Worm (Caenorhabditis elegans) whole organism, late embryonic: Measurements from ENCODE around the gene R10E9.4.
A peak's percentile ranks its signal among the peaks of the same experiment; 100 is the strongest.

ENCODE experiments used
- C38D4.7 ChIP-seq: fragments of 200-800 bp; sonication (Bioruptor generic); optimal IDR thresholded peaks from 2 replicates; lab custom pipeline; 2018; ENCODE audit warnings: mild to moderate bottlenecking, missing genetic modification characterization, moderate library complexity, missing compliant biosample characterization
- F13H6.1 ChIP-seq: sonication (generic microtip); optimal IDR thresholded peaks from 2 replicates; lab custom pipeline; 2016; ENCODE audit warnings: missing genetic modification characterization, missing compliant biosample characterization
- K02D7.2 ChIP-seq: sonication (generic microtip); optimal IDR thresholded peaks from 2 replicates; lab custom pipeline; 2017; ENCODE audit warnings: mild to moderate bottlenecking, missing genetic modification characterization, missing compliant biosample characterization
- T23F11.4 ChIP-seq: fragments of 200-800 bp; sonication (Bioruptor generic); optimal IDR thresholded peaks from 2 replicates; lab custom pipeline; 2018; ENCODE audit warnings: mild to moderate bottlenecking, missing genetic modification characterization, missing compliant biosample characterization
- Y22D7AL.16 ChIP-seq: sonication (generic microtip); optimal IDR thresholded peaks from 2 replicates; lab custom pipeline; 2016; ENCODE audit warnings: missing genetic modification characterization, missing compliant biosample characterization
- ceh-18 ChIP-seq: sonication (generic microtip); optimal IDR thresholded peaks from 2 replicates; lab custom pipeline; 2016; ENCODE audit warnings: missing genetic modification characterization, missing compliant biosample characterization
- ceh-2 ChIP-seq: sonication (generic microtip); optimal IDR thresholded peaks from 2 replicates; lab custom pipeline; 2016; ENCODE audit warnings: missing genotype, missing genetic modification characterization, missing compliant biosample characterization
- ceh-24 ChIP-seq: sonication (generic microtip); optimal IDR thresholded peaks from 2 replicates; lab custom pipeline; 2016; ENCODE audit warnings: mild to moderate bottlenecking, missing genetic modification characterization, missing compliant biosample characterization
- ceh-30 ChIP-seq: fragments of 150-350 bp; optimal IDR thresholded peaks from 2 replicates; lab custom pipeline; 2014; ENCODE audit warnings: missing biosample characterization, missing genetic modification characterization
- ceh-31 ChIP-seq: sonication (generic microtip); optimal IDR thresholded peaks from 2 replicates; lab custom pipeline; 2016; ENCODE audit warnings: missing genetic modification characterization, missing compliant biosample characterization
- ceh-34 ChIP-seq: sonication (generic microtip); optimal IDR thresholded peaks from 2 replicates; lab custom pipeline; 2016; ENCODE audit warnings: mild to moderate bottlenecking, missing genetic modification characterization, missing compliant biosample characterization
- eyg-1 ChIP-seq: sonication (generic microtip); optimal IDR thresholded peaks from 2 replicates; lab custom pipeline; 2016; ENCODE audit warnings: missing genotype, missing genetic modification characterization, missing compliant biosample characterization
- fax-1 ChIP-seq: sonication (generic microtip); optimal IDR thresholded peaks from 2 replicates; lab custom pipeline; 2016; ENCODE audit warnings: missing genotype, missing genetic modification characterization, missing compliant biosample characterization
- fkh-10 ChIP-seq: fragments of 150-350 bp; optimal IDR thresholded peaks from 2 replicates; lab custom pipeline; 2014; ENCODE audit warnings: missing biosample characterization, missing genetic modification reagents, missing genetic modification characterization
- gmeb-2 ChIP-seq: sonication (generic microtip); optimal IDR thresholded peaks from 2 replicates; lab custom pipeline; 2016; ENCODE audit warnings: missing genetic modification characterization, inconsistent platforms, missing compliant biosample characterization
- hlh-13 ChIP-seq: fragments of 200-800 bp; sonication (Bioruptor generic); optimal IDR thresholded peaks from 2 replicates; lab custom pipeline; 2018; ENCODE audit warnings: mild to moderate bottlenecking, missing genetic modification characterization, missing compliant biosample characterization
- hlh-15 ChIP-seq: sonication (generic microtip); optimal IDR thresholded peaks from 2 replicates; lab custom pipeline; 2016; ENCODE audit warnings: missing genetic modification characterization, missing compliant biosample characterization
- hlh-30 ChIP-seq: sonication (generic microtip); optimal IDR thresholded peaks from 2 replicates; lab custom pipeline; 2017; ENCODE audit warnings: antibody characterized with exemption, missing genetic modification characterization, missing compliant biosample characterization; ENCODE audit not compliant: insufficient read depth
- mec-3 ChIP-seq: sonication (generic microtip); optimal IDR thresholded peaks from 2 replicates; lab custom pipeline; 2016; ENCODE audit warnings: borderline replicate concordance, missing genetic modification characterization, missing compliant biosample characterization
- nfya-1 ChIP-seq: sonication (generic microtip); optimal IDR thresholded peaks from 2 replicates; lab custom pipeline; 2017; ENCODE audit warnings: missing genetic modification characterization, mild to moderate bottlenecking, missing compliant biosample characterization, antibody characterized with exemption, moderate library complexity
- nhr-11 ChIP-seq: fragments of 150-350 bp; optimal IDR thresholded peaks from 2 replicates; lab custom pipeline; 2014; ENCODE audit warnings: missing biosample characterization, missing genetic modification characterization
- pax-1 ChIP-seq: fragments of 150-350 bp; optimal IDR thresholded peaks from 2 replicates; lab custom pipeline; 2014; ENCODE audit warnings: missing biosample characterization, missing genetic modification characterization
- pha-4 ChIP-seq: fragments of 150-350 bp; optimal IDR thresholded peaks from 2 replicates; lab custom pipeline; 2018; ENCODE audit warnings: missing biosample characterization, missing genetic modification reagents, missing genetic modification characterization
- pqm-1 ChIP-seq: sonication (generic microtip); optimal IDR thresholded peaks from 2 replicates; lab custom pipeline; 2016; ENCODE audit warnings: missing genetic modification characterization, missing compliant biosample characterization
- ref-2 ChIP-seq: sonication (generic microtip); optimal IDR thresholded peaks from 2 replicates; lab custom pipeline; 2016; ENCODE audit warnings: missing genetic modification characterization, missing compliant biosample characterization
- rnt-1 ChIP-seq: sonication (generic microtip); optimal IDR thresholded peaks from 2 replicates; lab custom pipeline; 2016; ENCODE audit warnings: missing genetic modification characterization, missing compliant biosample characterization
- sox-2 ChIP-seq: fragments of 200-800 bp; sonication (Bioruptor generic); IDR thresholded peaks from 2 replicates; pipeline ENCODE4 v1.3.6; 2022; ENCODE audit warnings: missing genetic modification reagents, missing genetic modification characterization, missing compliant biosample characterization
- tbx-2 ChIP-seq: sonication (generic microtip); optimal IDR thresholded peaks from 2 replicates; lab custom pipeline; 2016; ENCODE audit warnings: missing genetic modification characterization, missing compliant biosample characterization
- ttx-3 ChIP-seq: sonication (generic microtip); optimal IDR thresholded peaks from 2 replicates; lab custom pipeline; 2016; ENCODE audit warnings: missing genetic modification reagents, missing genetic modification characterization, missing compliant biosample characterization
- unc-3 ChIP-seq, 2 experiments: fragments of 200-800 bp in 1 of 2; sonication (Bioruptor generic) in 1 of 2; sonication (generic microtip) in 1 of 2; conservative IDR thresholded peaks in 1 of 2; optimal IDR thresholded peaks in 1 of 2; 2 replicates each; pipeline versions ENCODE4 v1.3.6 to Lab custom; 2016 to 2022; ENCODE audit warnings: missing compliant biosample characterization in 2 of 2, missing genetic modification characterization in 2 of 2, missing genetic modification reagents in 1 of 2
- unc-42 ChIP-seq: sonication (generic microtip); optimal IDR thresholded peaks from 2 replicates; lab custom pipeline; 2016; ENCODE audit warnings: missing genotype, missing genetic modification characterization, missing compliant biosample characterization
- unc-55 ChIP-seq: sonication (generic microtip); optimal IDR thresholded peaks from 2 replicates; lab custom pipeline; 2017; ENCODE audit warnings: missing biosample characterization, missing genetic modification reagents, missing genetic modification characterization
- unc-86 ChIP-seq: sonication (generic microtip); optimal IDR thresholded peaks from 2 replicates; lab custom pipeline; 2016; ENCODE audit warnings: missing genetic modification characterization, missing compliant biosample characterization
- ztf-16 ChIP-seq: sonication (generic microtip); optimal IDR thresholded peaks from 2 replicates; lab custom pipeline; 2017; ENCODE audit warnings: missing genetic modification characterization, missing compliant biosample characterization

The R10E9.4 gene

ce11 chrIII:4004064-4004580, 31.5 kb upstream of the R10E9.4 start, which contains the start of gene tif-1A (continued):
- TF ChIP-seq C38D4.7 (GFP tag; lab: Kevin White, UChicago) (peak; percentile 11), tbx-2 (tag; lab: Kevin White, UChicago) (peak; percentile 32), fax-1 (tag; lab: Kevin White, UChicago) (no peak), ceh-30 (tag; lab: Kevin White, UChicago) (peak; percentile 46), nfya-1 (tag; lab: Kevin White, UChicago) (peak; percentile 65), gmeb-2 (no peak), hlh-30 (tag; lab: Kevin White, UChicago) (no peak), ttx-3 (tag; lab: Kevin White, UChicago) (no peak), ceh-34 (tag; lab: Kevin White, UChicago) (peak; percentile 22), T23F11.4 (no peak), eyg-1 (no peak), Y22D7AL.16 (tag; lab: Kevin White, UChicago) (peak; percentile 25)

- TF ChIP-seq unc-55, result peak; percentile 2
- peak; percentile 28 for TF ChIP-seq ceh-18 (tag; lab: Kevin White, UChicago)
- TF ChIP-seq unc-3 (GFP tag; conservative IDR thresholded peaks at IDR 0.05; lab: Robert Waterston, UW), result no peak
- no peak for TF ChIP-seq unc-3 (tag; optimal IDR thresholded peaks at IDR 0.05; lab: Kevin White, UChicago)
Measured at ce11 chrIII:3994457-3994856, 21.9 kb upstream of the R10E9.4 start.

- no peak for TF ChIP-seq nhr-11 (tag; lab: Kevin White, UChicago)
- no peak for TF ChIP-seq fkh-10 (GFP tag; lab: Kevin White, UChicago)
- no peak for TF ChIP-seq ceh-31 (tag; lab: Kevin White, UChicago)
Measured at ce11 chrIII:3992089-3992488, 19.5 kb upstream of the R10E9.4 start, which contains the start of gene glb-11. TSS of gene glb-11 (minus strand) at chrIII:3992189.

ce11 chrIII:3991362-3991761, 18.8 kb upstream of the R10E9.4 start:
- TF ChIP-seq hlh-15 (tag; lab: Kevin White, UChicago) (no peak), ref-2 (tag; lab: Kevin White, UChicago) (no peak), rnt-1 (tag; lab: Kevin White, UChicago) (no peak), ceh-2 (tag; lab: Kevin White, UChicago) (no peak), mec-3 (tag; lab: Kevin White, UChicago) (no peak), ceh-24 (tag; lab: Kevin White, UChicago) (no peak), unc-42 (no peak), pha-4 (tag; lab: Kevin White, UChicago) (no peak)

- no peak for TF ChIP-seq pax-1 (tag; lab: Kevin White, UChicago)
- no peak for TF ChIP-seq F13H6.1 (tag; lab: Kevin White, UChicago)
- no peak for TF ChIP-seq gmeb-2
- no peak for TF ChIP-seq unc-42
- no peak for TF ChIP-seq pqm-1 (tag; lab: Kevin White, UChicago)
- TF ChIP-seq ztf-16, result no peak
- TF ChIP-seq K02D7.2 (tag; lab: Kevin White, UChicago), result no peak
- TF ChIP-seq ttx-3 (tag; lab: Kevin White, UChicago), result no peak
- no peak for TF ChIP-seq unc-86
- TF ChIP-seq sox-2, result no peak
- no peak for TF ChIP-seq tbx-2 (tag; lab: Kevin White, UChicago)
- TF ChIP-seq hlh-13 (GFP tag; lab: Kevin White, UChicago), result no peak
Measured at ce11 chrIII:3987759-3988158, 15.2 kb upstream of the R10E9.4 start, which contains the start of gene C36E8.6. TSS of gene C36E8.6 (plus strand) at chrIII:3988059.
